Fruit fly (Drosophila melanogaster) whole organism, embryonic: ENCODE measurements around the gene RIOK2.
A peak's percentile ranks its signal among the peaks of the same experiment; 100 is the strongest.

ENCODE experiments used
- Awh ChIP-seq: fragments of 200-800 bp; sonication (Bioruptor generic); IDR thresholded peaks from 2 replicates; pipeline ENCODE4, ENCODE4 v1.3.6; 2022; ENCODE audit warnings: missing biosample characterization, missing genetic modification characterization
- Blimp-1 ChIP-seq: fragments of 200-800 bp; sonication (Bioruptor generic); optimal IDR thresholded peaks from 3 replicates; lab custom pipeline; 2018; ENCODE audit warnings: missing biosample characterization, missing genetic modification characterization, mild to moderate bottlenecking, moderate library complexity, missing genetic modification reagents
- CG10543 ChIP-seq: fragments of 200-800 bp; sonication (Bioruptor generic); optimal IDR thresholded peaks from 3 replicates; lab custom pipeline; 2017; ENCODE audit warnings: missing biosample characterization, mild to moderate bottlenecking, missing genetic modification characterization, moderate library complexity
- CG10959 ChIP-seq: fragments of 200-800 bp; sonication (Bioruptor generic); IDR thresholded peaks from 2 replicates; pipeline ENCODE4 v1.3.6; 2022; ENCODE audit warnings: missing biosample characterization, missing genetic modification characterization
- CG11560 ChIP-seq: fragments of 200-800 bp; sonication (Bioruptor generic); IDR thresholded peaks from 3 replicates; pipeline ENCODE4 v1.3.6; 2022; ENCODE audit warnings: missing biosample characterization, missing genetic modification characterization
- CG11695 ChIP-seq: fragments of 200-800 bp; sonication (Bioruptor generic); IDR thresholded peaks from 3 replicates; pipeline ENCODE4 v1.3.6; 2022; ENCODE audit warnings: missing biosample characterization, missing genetic modification characterization
- CG11723 ChIP-seq: fragments of 200-800 bp; sonication (Bioruptor generic); optimal IDR thresholded peaks from 2 replicates; lab custom pipeline; 2017; ENCODE audit warnings: missing biosample characterization, mild to moderate bottlenecking, missing genetic modification characterization
- CG12659 ChIP-seq: fragments of 200-800 bp; sonication (Bioruptor generic); optimal IDR thresholded peaks from 3 replicates; lab custom pipeline; 2017; ENCODE audit warnings: mild to moderate bottlenecking, missing biosample characterization, missing genetic modification reagents, missing genetic modification characterization
- CG13624 ChIP-seq: fragments of 200-800 bp; sonication (Bioruptor generic); optimal IDR thresholded peaks from 2 replicates; lab custom pipeline; 2016; ENCODE audit warnings: missing biosample characterization, missing genetic modification characterization
- CG15514 ChIP-seq: fragments of 200-800 bp; sonication (Bioruptor generic); optimal IDR thresholded peaks from 3 replicates; lab custom pipeline; 2017; ENCODE audit warnings: missing biosample characterization, missing genetic modification characterization, mild to moderate bottlenecking, moderate library complexity, missing genetic modification reagents
- CG16815 ChIP-seq: fragments of 200-800 bp; sonication (Bioruptor generic); optimal IDR thresholded peaks from 3 replicates; lab custom pipeline; 2017; ENCODE audit warnings: missing biosample characterization, mild to moderate bottlenecking, missing genetic modification characterization
- CG18011 ChIP-seq: fragments of 200-800 bp; sonication (Bioruptor generic); optimal IDR thresholded peaks from 2 replicates; lab custom pipeline; 2017; ENCODE audit warnings: missing biosample characterization, missing genetic modification characterization, mild to moderate bottlenecking, moderate library complexity, missing genotype
- CG2116 ChIP-seq: fragments of 200-800 bp; sonication (Bioruptor generic); optimal IDR thresholded peaks from 3 replicates; lab custom pipeline; 2018; ENCODE audit warnings: missing biosample characterization, mild to moderate bottlenecking, missing genetic modification characterization
- CG2202 ChIP-seq: fragments of 200-800 bp; sonication (Bioruptor generic); optimal IDR thresholded peaks from 2 replicates; lab custom pipeline; 2018; ENCODE audit warnings: missing biosample characterization, mild to moderate bottlenecking, missing genetic modification characterization
- CG34422 ChIP-seq: fragments of 200-800 bp; sonication (Bioruptor generic); IDR thresholded peaks from 3 replicates; pipeline ENCODE4 v1.3.6; 2022; ENCODE audit warnings: missing biosample characterization, missing genetic modification characterization
- CG3726 ChIP-seq: fragments of 200-800 bp; sonication (Bioruptor generic); IDR thresholded peaks from 3 replicates; pipeline ENCODE4, ENCODE4 v1.3.6; 2022; ENCODE audit warnings: missing biosample characterization, missing genetic modification characterization
- CG5180 ChIP-seq: fragments of 200-800 bp; sonication (Bioruptor generic); optimal IDR thresholded peaks from 3 replicates; lab custom pipeline; 2017; ENCODE audit warnings: missing biosample characterization, missing genetic modification characterization, mild to moderate bottlenecking, moderate library complexity, missing genetic modification reagents
- CG6175 ChIP-seq: fragments of 200-800 bp; sonication (Bioruptor generic); IDR thresholded peaks from 3 replicates; pipeline ENCODE4 v1.3.6; 2022; ENCODE audit warnings: missing biosample characterization, missing genetic modification characterization
- CG7786 ChIP-seq: fragments of 200-800 bp; sonication (Bioruptor generic); optimal IDR thresholded peaks from 2 replicates; lab custom pipeline; 2016; ENCODE audit warnings: missing biosample characterization, missing genetic modification characterization
- CG9876 ChIP-seq: fragments of 200-800 bp; sonication (Bioruptor generic); optimal IDR thresholded peaks from 2 replicates; lab custom pipeline; 2016; ENCODE audit warnings: missing biosample characterization, missing genetic modification characterization
- CoRest ChIP-seq: fragments of 200-800 bp; sonication (Bioruptor generic); optimal IDR thresholded peaks from 3 replicates; lab custom pipeline; 2018; ENCODE audit warnings: missing biosample characterization, mild to moderate bottlenecking, missing genetic modification characterization, moderate library complexity
- Dad ChIP-seq: fragments of 200-800 bp; sonication (Bioruptor generic); optimal IDR thresholded peaks from 3 replicates; lab custom pipeline; 2016; ENCODE audit warnings: missing biosample characterization, missing genetic modification characterization
- ERR ChIP-seq: fragments of 200-800 bp; sonication (Bioruptor generic); optimal IDR thresholded peaks from 2 replicates; lab custom pipeline; 2016; ENCODE audit warnings: missing biosample characterization, missing genetic modification characterization
- Fer1 ChIP-seq: fragments of 200-800 bp; sonication (Bioruptor generic); optimal IDR thresholded peaks from 2 replicates; lab custom pipeline; 2017; ENCODE audit warnings: missing biosample characterization, mild to moderate bottlenecking, missing genetic modification characterization
- HLH4C ChIP-seq: fragments of 200-800 bp; sonication (Bioruptor generic); IDR thresholded peaks from 3 replicates; pipeline ENCODE4 v1.3.6; 2022; ENCODE audit warnings: missing biosample characterization, missing genetic modification characterization; ENCODE audit not compliant: partially characterized antibody
- HLHmδ ChIP-seq: fragments of 200-800 bp; sonication (Bioruptor generic); optimal IDR thresholded peaks from 2 replicates; lab custom pipeline; 2018; ENCODE audit warnings: missing biosample characterization, mild to moderate bottlenecking, missing genetic modification characterization, moderate library complexity
- Hsf ChIP-seq: fragments of 200-800 bp; sonication (Bioruptor generic); optimal IDR thresholded peaks from 3 replicates; lab custom pipeline; 2016; ENCODE audit warnings: missing biosample characterization, missing genetic modification characterization
- Mes4 ChIP-seq: fragments of 200-800 bp; sonication (Bioruptor generic); optimal IDR thresholded peaks from 2 replicates; lab custom pipeline; 2016; ENCODE audit warnings: missing biosample characterization, missing genetic modification characterization
- Opbp ChIP-seq: fragments of 200-800 bp; sonication (Bioruptor generic); IDR thresholded peaks from 3 replicates; pipeline ENCODE4 v1.3.6; 2022; ENCODE audit warnings: missing biosample characterization, missing genetic modification characterization; ENCODE audit not compliant: partially characterized antibody
- Scr ChIP-seq: fragments of 200-800 bp; sonication (Bioruptor generic); IDR thresholded peaks from 2 replicates; pipeline ENCODE4 v1.3.6; 2022; ENCODE audit warnings: missing biosample characterization, missing genetic modification characterization; ENCODE audit not compliant: partially characterized antibody
- Six4 ChIP-seq: fragments of 200-800 bp; sonication (Bioruptor generic); optimal IDR thresholded peaks from 2 replicates; lab custom pipeline; 2016; ENCODE audit warnings: missing biosample characterization, missing genetic modification characterization
- Taf1 ChIP-seq: fragments of 200-800 bp; sonication (Bioruptor generic); IDR thresholded peaks from 2 replicates; pipeline ENCODE4 v1.3.6; 2022; ENCODE audit warnings: missing biosample characterization, missing genetic modification characterization
- dati ChIP-seq: fragments of 200-800 bp; sonication (Bioruptor generic); IDR thresholded peaks from 2 replicates; pipeline ENCODE4 v1.3.6; 2022; ENCODE audit warnings: missing biosample characterization, missing genetic modification characterization
- dm ChIP-seq: fragments of 200-800 bp; sonication (Bioruptor generic); optimal IDR thresholded peaks from 3 replicates; lab custom pipeline; 2016; ENCODE audit warnings: missing biosample characterization, missing genetic modification characterization
- en ChIP-seq: fragments of 200-800 bp; sonication (Bioruptor generic); optimal IDR thresholded peaks from 2 replicates; lab custom pipeline; 2016; ENCODE audit warnings: missing biosample characterization, missing genetic modification characterization
- eve ChIP-seq, 2 experiments: fragments of >200 bp; optimal IDR thresholded peaks; 2 replicates each; lab custom pipeline; 2017; ENCODE audit warnings: missing biosample characterization in 2 of 2, missing genetic modification characterization in 2 of 2
- gcm ChIP-seq: fragments of 200-800 bp; sonication (Bioruptor generic); optimal IDR thresholded peaks from 2 replicates; lab custom pipeline; 2019; ENCODE audit warnings: missing biosample characterization, mild to moderate bottlenecking, missing genetic modification characterization, moderate library complexity
- jigr1 ChIP-seq: fragments of 200-800 bp; sonication (Bioruptor generic); IDR thresholded peaks from 3 replicates; pipeline ENCODE4 v1.3.6; 2022; ENCODE audit warnings: missing biosample characterization, missing genetic modification characterization
- ken ChIP-seq: fragments of 200-800 bp; sonication (Bioruptor generic); IDR thresholded peaks from 3 replicates; pipeline ENCODE4 v1.3.6; 2022; ENCODE audit warnings: missing biosample characterization, missing genetic modification characterization
- onecut ChIP-seq: fragments of 200-800 bp; sonication (Bioruptor generic); IDR thresholded peaks from 2 replicates; pipeline ENCODE4 v1.3.6; 2022; ENCODE audit warnings: missing biosample characterization, missing genetic modification characterization
- prd ChIP-seq, 3 experiments: fragments of >200 bp in 2 of 3; fragments of 200-800 bp in 1 of 3; sonication (Bioruptor generic) in 1 of 3; optimal IDR thresholded peaks in 2 of 3; IDR thresholded peaks in 1 of 3; 2 replicates in 2 of 3; 3 replicates in 1 of 3; pipeline versions ENCODE4 v1.3.6 to Lab custom; 2017 to 2022; ENCODE audit warnings: missing biosample characterization in 1 of 3, missing genetic modification characterization in 1 of 3
- psq ChIP-seq: fragments of 200-800 bp; sonication (Bioruptor generic); optimal IDR thresholded peaks from 2 replicates; lab custom pipeline; 2017; ENCODE audit warnings: missing biosample characterization, missing genetic modification characterization
- run ChIP-seq: fragments of 200-800 bp; sonication (Bioruptor generic); optimal IDR thresholded peaks from 3 replicates; lab custom pipeline; 2018; ENCODE audit warnings: missing biosample characterization, mild to moderate bottlenecking, missing genetic modification characterization
- sd ChIP-seq: fragments of 200-800 bp; sonication (Bioruptor generic); optimal IDR thresholded peaks from 3 replicates; lab custom pipeline; 2018; ENCODE audit warnings: missing biosample characterization, mild to moderate bottlenecking, missing genetic modification characterization, moderate library complexity
- stc ChIP-seq: fragments of 200-800 bp; sonication (Bioruptor generic); IDR thresholded peaks from 2 replicates; pipeline ENCODE4 v1.3.6; 2022; ENCODE audit warnings: missing biosample characterization, missing genetic modification characterization
- tx ChIP-seq: fragments of 200-800 bp; sonication (Bioruptor generic); optimal IDR thresholded peaks from 2 replicates; lab custom pipeline; 2016; ENCODE audit warnings: missing biosample characterization, missing genetic modification characterization
- unc-4 ChIP-seq: fragments of 200-800 bp; sonication (Bioruptor generic); IDR thresholded peaks from 2 replicates; pipeline ENCODE4 v1.3.6; 2022; ENCODE audit warnings: missing biosample characterization, missing genetic modification characterization; ENCODE audit not compliant: partially characterized antibody
- wor ChIP-seq: fragments of 200-800 bp; sonication (Bioruptor generic); IDR thresholded peaks from 2 replicates; pipeline ENCODE4 v1.3.6; 2022; ENCODE audit warnings: missing biosample characterization, missing genetic modification characterization

The RIOK2 gene

DNA sequence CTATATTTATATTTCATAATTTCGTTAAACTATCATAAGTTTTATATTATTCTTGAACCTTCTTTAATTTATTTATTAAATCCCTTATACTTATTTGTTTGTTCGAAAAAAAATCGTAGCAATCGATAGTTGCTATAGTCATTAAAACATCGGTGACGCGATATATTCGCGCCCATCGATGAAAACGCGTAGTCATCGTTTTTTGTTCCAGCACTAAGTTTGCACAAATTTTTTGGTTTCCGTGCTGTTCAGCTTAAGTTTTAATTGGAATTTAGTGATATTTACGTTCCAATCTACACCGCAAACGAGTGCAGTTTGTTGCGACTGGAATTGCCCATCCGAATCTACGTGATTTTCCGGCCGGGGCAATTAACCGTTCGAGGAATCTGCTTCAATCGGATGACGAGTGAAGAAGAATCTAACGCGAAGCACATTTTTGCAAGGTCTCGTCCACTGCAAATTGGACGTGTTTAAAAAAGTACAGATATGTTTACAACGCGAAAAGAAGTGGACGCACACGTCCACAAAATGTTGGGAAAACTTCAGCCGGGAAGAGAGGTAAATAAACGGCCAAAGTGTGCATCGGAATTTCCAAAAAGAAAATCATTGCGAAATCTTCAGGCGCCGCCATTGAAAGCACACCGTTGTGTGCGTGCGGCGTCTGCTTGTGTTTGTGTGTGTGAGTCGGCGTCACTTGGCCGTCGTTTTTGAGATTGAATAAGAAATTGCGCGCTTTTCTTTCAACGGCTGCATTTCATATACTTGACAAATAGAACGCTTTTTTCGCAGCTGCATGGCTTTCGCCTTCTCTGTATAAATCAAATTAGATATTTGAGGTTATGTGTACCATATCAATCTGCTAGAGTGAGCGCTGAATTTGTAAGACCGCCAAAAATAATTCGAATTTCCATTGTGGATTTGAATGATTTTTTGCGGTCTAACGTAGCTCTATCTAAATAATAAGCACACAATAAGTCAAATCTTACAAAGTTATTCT, 16.2 kb upstream of the RIOK2 start, which contains the start of gene Nup358 (continued):
- no peak for TF ChIP-seq en (GFP tag; lab: Kevin White, UChicago)
- TF ChIP-seq CG11695 (GFP tag; lab: Robert Waterston, UW), result no peak
- TF ChIP-seq Awh (GFP tag; lab: Robert Waterston, UW), result no peak
- TF ChIP-seq ERR (GFP tag; lab: Kevin White, UChicago), result no peak
- peak; percentile 79; the same call in 2 of the 3 replicates for TF ChIP-seq CG34422 (GFP tag; lab: Robert Waterston, UW)
- no peak for TF ChIP-seq prd (optimal IDR thresholded peaks at IDR 0.05; lab: Kevin White, UChicago)
- no peak for TF ChIP-seq prd (GFP tag; IDR thresholded peaks at IDR 0.05; lab: Robert Waterston, UW)
- no peak for TF ChIP-seq Taf1 (GFP tag; lab: Robert Waterston, UW)
- TF ChIP-seq CG15514 (GFP tag; lab: Kevin White, UChicago), result peak; percentile 33
- no peak for TF ChIP-seq CG9876
- TF ChIP-seq CG13624 (GFP tag; lab: Kevin White, UChicago), result no peak
- no peak for TF ChIP-seq CG11560 (tag; lab: Robert Waterston, UW)
- no peak for TF ChIP-seq gcm (GFP tag; lab: Kevin White, UChicago)
- peak; percentile 22 for TF ChIP-seq CoRest (tag; lab: Kevin White, UChicago)
- TF ChIP-seq CG11723 (GFP tag; lab: Kevin White, UChicago), result no peak
- TF ChIP-seq dati (GFP tag; lab: Robert Waterston, UW), result no peak
- no peak for TF ChIP-seq CG7786
- TF ChIP-seq stc (GFP tag; lab: Robert Waterston, UW), result no peak
- TF ChIP-seq Six4 (GFP tag; lab: Kevin White, UChicago), result no peak
- TF ChIP-seq psq (GFP tag; lab: Kevin White, UChicago), result no peak
- TF ChIP-seq CG2116 (GFP tag; lab: Kevin White, UChicago), result peak; percentile 76
- TF ChIP-seq unc-4, result peak; percentile 96
- no peak for TF ChIP-seq eve (GFP tag; optimal IDR thresholded peaks at IDR 0.05; lab: Kevin White, UChicago)
- TF ChIP-seq ken, result no peak
- TF ChIP-seq onecut (GFP tag; lab: Robert Waterston, UW), result no peak
- TF ChIP-seq sd, result peak; percentile 64
- no peak for TF ChIP-seq wor (GFP tag; lab: Robert Waterston, UW)
- TF ChIP-seq Fer1, result no peak
- TF ChIP-seq Opbp, result peak; percentile 99
- no peak for TF ChIP-seq CG3726 (GFP tag; lab: Robert Waterston, UW)
- TF ChIP-seq run (tag; lab: Kevin White, UChicago), result no peak
- no peak for TF ChIP-seq Dad (GFP tag; lab: Kevin White, UChicago)
- TF ChIP-seq CG2202, result no peak
- TF ChIP-seq HLH4C, result peak; percentile 99
- no peak for TF ChIP-seq CG10959 (GFP tag; lab: Robert Waterston, UW)
- peak; percentile 21 for TF ChIP-seq dm (GFP tag; lab: Kevin White, UChicago)
- TF ChIP-seq CG6175 (GFP tag; lab: Robert Waterston, UW), result no peak
- TF ChIP-seq HLHmδ, result no peak
- TF ChIP-seq CG5180 (GFP tag; lab: Kevin White, UChicago), result no peak
- TF ChIP-seq jigr1 (GFP tag; lab: Robert Waterston, UW), result no peak; the same call in 2 of the 3 replicates
- TF ChIP-seq CG10543 (GFP tag; lab: Kevin White, UChicago), result peak; percentile 14
- peak; percentile 98 for TF ChIP-seq Scr (GFP tag; lab: Robert Waterston, UW)
- TF ChIP-seq Mes4 (GFP tag; lab: Kevin White, UChicago), result no peak
- no peak for TF ChIP-seq tx
- no peak for TF ChIP-seq Hsf (GFP tag; lab: Kevin White, UChicago)
- TF ChIP-seq CG16815 (GFP tag; lab: Kevin White, UChicago), result no peak
- TF ChIP-seq Blimp-1 (GFP tag; lab: Kevin White, UChicago), result no peak
- TF ChIP-seq CG18011, result no peak
- TF ChIP-seq CG12659 (GFP tag; lab: Kevin White, UChicago), result peak; percentile 46
